Fruit fly (Drosophila melanogaster) whole organism, prepupa: Measurements from ENCODE around the gene Sfp33A2.
A peak's percentile ranks its signal among the peaks of the same experiment; 100 is the strongest.

Source experiments
- Blimp-1 ChIP-seq: fragments of 200-800 bp; sonication (Bioruptor generic); optimal IDR thresholded peaks from 3 replicates; lab custom pipeline; 2017; ENCODE audit warnings: missing biosample characterization, missing genetic modification characterization, mild to moderate bottlenecking, moderate library complexity, missing genetic modification reagents
- CG10631 ChIP-seq: fragments of 200-800 bp; sonication (Bioruptor generic); optimal IDR thresholded peaks from 2 replicates; lab custom pipeline; 2016; ENCODE audit warnings: missing biosample characterization, missing genetic modification characterization
- CG11902 ChIP-seq: fragments of 200-800 bp; sonication (Bioruptor generic); optimal IDR thresholded peaks from 3 replicates; lab custom pipeline; 2016; ENCODE audit warnings: missing biosample characterization, missing genetic modification characterization
- CG31627 ChIP-seq: fragments of 200-800 bp; sonication (Bioruptor generic); optimal IDR thresholded peaks from 3 replicates; lab custom pipeline; 2016; ENCODE audit warnings: missing biosample characterization, missing genetic modification characterization
- CG32006 ChIP-seq: fragments of 200-800 bp; sonication (Bioruptor generic); optimal IDR thresholded peaks from 3 replicates; lab custom pipeline; 2017; ENCODE audit warnings: missing biosample characterization, mild to moderate bottlenecking, missing genetic modification characterization
- CG3919 ChIP-seq: fragments of 200-800 bp; sonication (Bioruptor generic); optimal IDR thresholded peaks from 3 replicates; lab custom pipeline; 2016; ENCODE audit warnings: missing biosample characterization, missing genetic modification characterization
- CG4318 ChIP-seq: fragments of 200-800 bp; sonication (Bioruptor generic); optimal IDR thresholded peaks from 3 replicates; lab custom pipeline; 2017; ENCODE audit warnings: missing biosample characterization, mild to moderate bottlenecking, missing genetic modification characterization
- CG6163 ChIP-seq: fragments of 200-800 bp; sonication (Bioruptor generic); IDR thresholded peaks from 3 replicates; pipeline ENCODE4 v1.3.6; 2022; ENCODE audit warnings: missing biosample characterization, missing genetic modification characterization
- CG6808 ChIP-seq: fragments of 200-800 bp; sonication (Bioruptor generic); optimal IDR thresholded peaks from 3 replicates; lab custom pipeline; 2017; ENCODE audit warnings: missing biosample characterization, missing genetic modification characterization, mild to moderate bottlenecking, moderate library complexity, missing genetic modification reagents
- CG6854 ChIP-seq: fragments of 200-800 bp; sonication (Bioruptor generic); optimal IDR thresholded peaks from 2 replicates; lab custom pipeline; 2017; ENCODE audit warnings: missing biosample characterization, mild to moderate bottlenecking, missing genetic modification characterization
- CG7368 ChIP-seq: fragments of 200-800 bp; sonication (Bioruptor generic); optimal IDR thresholded peaks from 3 replicates; lab custom pipeline; 2016; ENCODE audit warnings: missing biosample characterization, missing genetic modification characterization
- CG8319 ChIP-seq: fragments of 200-800 bp; sonication (Bioruptor generic); optimal IDR thresholded peaks from 3 replicates; lab custom pipeline; 2016; ENCODE audit warnings: missing biosample characterization, missing genetic modification characterization
- CG8632 ChIP-seq: fragments of 200-800 bp; sonication (Bioruptor generic); optimal IDR thresholded peaks from 3 replicates; lab custom pipeline; 2016; ENCODE audit warnings: missing biosample characterization, missing genetic modification characterization
- CG9139 ChIP-seq: fragments of 200-800 bp; sonication (Bioruptor generic); optimal IDR thresholded peaks from 3 replicates; lab custom pipeline; 2017; ENCODE audit warnings: missing biosample characterization, mild to moderate bottlenecking, missing genetic modification characterization
- Eip75B ChIP-seq: fragments of 200-800 bp; sonication (Bioruptor generic); optimal IDR thresholded peaks from 3 replicates; lab custom pipeline; 2016; ENCODE audit warnings: missing biosample characterization, missing genetic modification characterization
- Eip93F ChIP-seq: fragments of 200-800 bp; sonication (Bioruptor generic); optimal IDR thresholded peaks from 2 replicates; lab custom pipeline; 2016; ENCODE audit warnings: missing biosample characterization, mild to moderate bottlenecking, missing genetic modification characterization
- Ets21C ChIP-seq: fragments of 200-800 bp; sonication (Bioruptor generic); optimal IDR thresholded peaks from 3 replicates; lab custom pipeline; 2016; ENCODE audit warnings: missing biosample characterization, missing genetic modification characterization
- Hr38 ChIP-seq: sonication (Bioruptor generic); optimal IDR thresholded peaks from 2 replicates; lab custom pipeline; 2016; ENCODE audit warnings: missing biosample characterization, missing genetic modification characterization
- Hr39 ChIP-seq: fragments of 200-800 bp; sonication (Bioruptor generic); optimal IDR thresholded peaks from 2 replicates; lab custom pipeline; 2016; ENCODE audit warnings: missing biosample characterization, missing genetic modification characterization
- Hr4 ChIP-seq: fragments of 200-800 bp; sonication (Bioruptor generic); optimal IDR thresholded peaks from 3 replicates; lab custom pipeline; 2016; ENCODE audit warnings: missing biosample characterization, missing genetic modification characterization
- Met ChIP-seq: fragments of 200-800 bp; sonication (Bioruptor generic); optimal IDR thresholded peaks from 3 replicates; lab custom pipeline; 2016; ENCODE audit warnings: missing biosample characterization, missing genetic modification characterization
- OdsH ChIP-seq: fragments of 200-800 bp; sonication (Bioruptor generic); optimal IDR thresholded peaks from 3 replicates; lab custom pipeline; 2016; ENCODE audit warnings: missing biosample characterization, missing genetic modification characterization
- Smox ChIP-seq: fragments of 200-800 bp; sonication (Bioruptor generic); optimal IDR thresholded peaks from 3 replicates; lab custom pipeline; 2016; ENCODE audit warnings: missing biosample characterization, missing genetic modification characterization
- Sox102F ChIP-seq: fragments of 200-800 bp; sonication (Bioruptor generic); optimal IDR thresholded peaks from 2 replicates; lab custom pipeline; 2016; ENCODE audit warnings: missing biosample characterization, mild to moderate bottlenecking, missing genetic modification characterization
- Sox14 ChIP-seq: fragments of 200-800 bp; sonication (Bioruptor generic); optimal IDR thresholded peaks from 3 replicates; lab custom pipeline; 2016; ENCODE audit warnings: missing biosample characterization, missing genetic modification characterization
- Sox15 ChIP-seq: fragments of 200-800 bp; sonication (Bioruptor generic); optimal IDR thresholded peaks from 3 replicates; lab custom pipeline; 2016; ENCODE audit warnings: missing biosample characterization, missing genetic modification characterization
- achi ChIP-seq: fragments of 200-800 bp; sonication (Bioruptor generic); optimal IDR thresholded peaks from 3 replicates; lab custom pipeline; 2016; ENCODE audit warnings: missing biosample characterization, missing genetic modification characterization
- acj6 ChIP-seq: fragments of 200-800 bp; sonication (Bioruptor generic); optimal IDR thresholded peaks from 3 replicates; lab custom pipeline; 2016; ENCODE audit warnings: missing biosample characterization, missing genetic modification characterization
- cyc ChIP-seq: fragments of 200-800 bp; sonication (Bioruptor generic); optimal IDR thresholded peaks from 3 replicates; lab custom pipeline; 2016; ENCODE audit warnings: missing biosample characterization, missing genetic modification characterization
- dac ChIP-seq: fragments of 200-800 bp; sonication (Bioruptor generic); optimal IDR thresholded peaks from 2 replicates; lab custom pipeline; 2017; ENCODE audit warnings: missing biosample characterization, mild to moderate bottlenecking, missing genetic modification characterization
- eg ChIP-seq: fragments of 200-800 bp; sonication (Bioruptor generic); IDR thresholded peaks from 3 replicates; pipeline ENCODE4 v1.3.6; 2022; ENCODE audit warnings: missing biosample characterization, missing genetic modification characterization
- esn ChIP-seq: fragments of 200-800 bp; sonication (Bioruptor generic); optimal IDR thresholded peaks from 2 replicates; lab custom pipeline; 2016; ENCODE audit warnings: missing biosample characterization, mild to moderate bottlenecking, missing genetic modification characterization, moderate library complexity
- fkh ChIP-seq: fragments of 200-800 bp; sonication (Bioruptor generic); optimal IDR thresholded peaks from 3 replicates; lab custom pipeline; 2017; ENCODE audit warnings: missing biosample characterization, mild to moderate bottlenecking, missing genetic modification characterization, moderate library complexity
- lz ChIP-seq: fragments of 200-800 bp; sonication (Bioruptor generic); optimal IDR thresholded peaks from 3 replicates; lab custom pipeline; 2016; ENCODE audit warnings: missing biosample characterization, missing genetic modification characterization
- net ChIP-seq: fragments of 200-800 bp; sonication (Bioruptor generic); optimal IDR thresholded peaks from 3 replicates; lab custom pipeline; 2016; ENCODE audit warnings: missing biosample characterization, missing genetic modification characterization
- salr ChIP-seq, 2 experiments: fragments of 200-800 bp; sonication (Bioruptor generic); optimal IDR thresholded peaks; 3 replicates each; lab custom pipeline; 2016 to 2018; ENCODE audit warnings: missing biosample characterization in 2 of 2, missing genetic modification characterization in 2 of 2, mild to moderate bottlenecking in 1 of 2
- spab ChIP-seq: fragments of 200-800 bp; sonication (Bioruptor generic); optimal IDR thresholded peaks from 2 replicates; lab custom pipeline; 2017; ENCODE audit warnings: missing biosample characterization, mild to moderate bottlenecking, missing genetic modification characterization, missing genetic modification reagents
- ss ChIP-seq, 2 experiments: fragments of 200-800 bp; sonication (Bioruptor generic); optimal IDR thresholded peaks; 2 replicates in 1 of 2; 3 replicates in 1 of 2; lab custom pipeline; 2017 to 2018; ENCODE audit warnings: mild to moderate bottlenecking in 2 of 2, missing biosample characterization in 2 of 2, missing genetic modification characterization in 2 of 2, moderate library complexity in 1 of 2
- svp ChIP-seq: fragments of 200-800 bp; sonication (Bioruptor generic); peaks from one replicate; lab custom pipeline; 2016; ENCODE audit warnings: missing biosample characterization, missing genetic modification characterization
- vri ChIP-seq: fragments of 200-800 bp; sonication (Bioruptor generic); optimal IDR thresholded peaks from 3 replicates; lab custom pipeline; 2016; ENCODE audit warnings: missing biosample characterization, mild to moderate bottlenecking, missing genetic modification characterization

Sfp33A2 gene

dm6 chr2L:11842291-11843187, 5.0 kb downstream of the Sfp33A2 start, which contains the start of the genes CG44008, CG14933, CG46426 and CG42486:
TSS of gene CG44008 (minus strand) at chr2L:11842445.
TSS of gene CG14933 (plus strand) at chr2L:11842828.
TSS of gene CG46426 (plus strand) at chr2L:11842828.
TSS of gene CG42486 (plus strand) at chr2L:11843137.
- no peak for TF ChIP-seq Hr39
- no peak for TF ChIP-seq cyc (GFP tag; lab: Kevin White, UChicago)
- TF ChIP-seq fkh (GFP tag; lab: Kevin White, UChicago): peak; percentile 60
- no peak for TF ChIP-seq esn (GFP tag; lab: Kevin White, UChicago)
- TF ChIP-seq net: no peak
- no peak for TF ChIP-seq Met
- TF ChIP-seq CG6163: no peak
- TF ChIP-seq achi (GFP tag; lab: Kevin White, UChicago): no peak
- TF ChIP-seq lz (GFP tag; lab: Kevin White, UChicago): no peak
- TF ChIP-seq CG11902: no peak
- no peak for TF ChIP-seq CG6808 (GFP tag; lab: Kevin White, UChicago)
- no peak for TF ChIP-seq Blimp-1 (GFP tag; lab: Kevin White, UChicago)
- TF ChIP-seq OdsH: no peak
- TF ChIP-seq vri (GFP tag; lab: Kevin White, UChicago): peak; percentile 17
- no peak for TF ChIP-seq CG10631 (GFP tag; lab: Kevin White, UChicago)
- no peak for TF ChIP-seq CG6854 (GFP tag; lab: Kevin White, UChicago)
- TF ChIP-seq Eip93F (GFP tag; lab: Kevin White, UChicago): no peak
- no peak for TF ChIP-seq CG3919 (GFP tag; lab: Kevin White, UChicago)

- no peak for TF ChIP-seq Sox102F (GFP tag; lab: Kevin White, UChicago)
- peak; percentile 90 for TF ChIP-seq svp (GFP tag; lab: Kevin White, UChicago)
Observed at dm6 chr2L:11844278-11844677, 6.8 kb downstream of the Sfp33A2 start.

dm6 chr2L:11845159-11845788, 7.8 kb downstream of the Sfp33A2 start:
- no peak for TF ChIP-seq CG8319 (GFP tag; lab: Kevin White, UChicago)
- no peak for TF ChIP-seq CG8632 (GFP tag; lab: Kevin White, UChicago)
- no peak for TF ChIP-seq Smox
- TF ChIP-seq acj6 (GFP tag; lab: Kevin White, UChicago): no peak
- no peak for TF ChIP-seq achi (GFP tag; lab: Kevin White, UChicago)
- peak; percentile 65 for TF ChIP-seq vri (GFP tag; lab: Kevin White, UChicago)
- TF ChIP-seq Met: no peak
- TF ChIP-seq CG32006 (GFP tag; lab: Kevin White, UChicago): no peak
- TF ChIP-seq CG6808 (GFP tag; lab: Kevin White, UChicago): no peak
- TF ChIP-seq CG9139 (GFP tag; lab: Kevin White, UChicago): no peak
- no peak for TF ChIP-seq CG10631 (GFP tag; lab: Kevin White, UChicago)
- TF ChIP-seq Hr4 (GFP tag; lab: Kevin White, UChicago): no peak
- no peak for TF ChIP-seq Sox15 (GFP tag; lab: Kevin White, UChicago)
- TF ChIP-seq salr (GFP tag; optimal IDR thresholded peaks at IDR 0.05; lab: Kevin White, UChicago): no peak
- no peak for TF ChIP-seq CG6163
- peak; percentile 85 for TF ChIP-seq fkh (GFP tag; lab: Kevin White, UChicago)
- no peak for TF ChIP-seq CG7368 (GFP tag; lab: Kevin White, UChicago)
- TF ChIP-seq CG11902: no peak
- peak; percentile 71 for TF ChIP-seq svp (GFP tag; lab: Kevin White, UChicago)

dm6 chr2L:11846926-11847325, 9.4 kb downstream of the Sfp33A2 start, which contains the start of gene Mal-B1:
TSS of gene Mal-B1 (plus strand) at chr2L:11847226.
- TF ChIP-seq Hr39: no peak
- no peak for TF ChIP-seq Hr38 (GFP tag; lab: Kevin White, UChicago)
- no peak for TF ChIP-seq CG6163
- TF ChIP-seq net: no peak
- no peak for TF ChIP-seq acj6 (GFP tag; lab: Kevin White, UChicago)
- TF ChIP-seq Eip93F (GFP tag; lab: Kevin White, UChicago): no peak
- no peak for TF ChIP-seq Smox
- no peak for TF ChIP-seq dac
- no peak for TF ChIP-seq spab (GFP tag; lab: Kevin White, UChicago)
- no peak for TF ChIP-seq ss (GFP tag; optimal IDR thresholded peaks at IDR 0.05; lab: Kevin White, UChicago)
- TF ChIP-seq cyc (GFP tag; lab: Kevin White, UChicago): no peak
- TF ChIP-seq Ets21C (GFP tag; lab: Kevin White, UChicago): no peak
- no peak for TF ChIP-seq CG31627 (GFP tag; lab: Kevin White, UChicago)
- no peak for TF ChIP-seq CG4318 (GFP tag; lab: Kevin White, UChicago)
- TF ChIP-seq CG9139 (GFP tag; lab: Kevin White, UChicago): no peak
- no peak for TF ChIP-seq Eip75B (GFP tag; lab: Kevin White, UChicago)
- no peak for TF ChIP-seq eg (GFP tag; lab: Robert Waterston, UW)
- no peak for TF ChIP-seq achi (GFP tag; lab: Kevin White, UChicago)
- TF ChIP-seq vri (GFP tag; lab: Kevin White, UChicago): no peak
- no peak for TF ChIP-seq Sox14 (GFP tag; lab: Kevin White, UChicago)
